Worm (Caenorhabditis elegans) whole organism, late embryonic: ENCODE results near the gene nspf-3.

Experiments
- F13H6.1 ChIP-seq: sonication (generic microtip); optimal IDR thresholded peaks from 2 replicates; lab custom pipeline; 2016; ENCODE audit warnings: missing genetic modification characterization, missing compliant biosample characterization
- K09A11.1 ChIP-seq: sonication (generic microtip); optimal IDR thresholded peaks from 2 replicates; lab custom pipeline; 2017; ENCODE audit warnings: antibody characterized with exemption, mild to moderate bottlenecking, missing genetic modification characterization, missing compliant biosample characterization; ENCODE audit not compliant: insufficient read depth
- Y22D7AL.16 ChIP-seq: sonication (generic microtip); optimal IDR thresholded peaks from 2 replicates; lab custom pipeline; 2016; ENCODE audit warnings: missing genetic modification characterization, missing compliant biosample characterization
- ama-1 ChIP-seq: fragments of 150-350 bp; optimal IDR thresholded peaks from 2 replicates; lab custom pipeline; 2014
- ceh-18 ChIP-seq: sonication (generic microtip); optimal IDR thresholded peaks from 2 replicates; lab custom pipeline; 2016; ENCODE audit warnings: missing genetic modification characterization, missing compliant biosample characterization
- ceh-19 ChIP-seq: fragments of 200-800 bp; sonication (Bioruptor generic); optimal IDR thresholded peaks from 2 replicates; lab custom pipeline; 2018; ENCODE audit warnings: mild to moderate bottlenecking, missing genetic modification characterization, missing compliant biosample characterization
- ceh-2 ChIP-seq: sonication (generic microtip); optimal IDR thresholded peaks from 2 replicates; lab custom pipeline; 2016; ENCODE audit warnings: missing genotype, missing genetic modification characterization, missing compliant biosample characterization
- ceh-22 ChIP-seq: sonication (generic microtip); optimal IDR thresholded peaks from 2 replicates; lab custom pipeline; 2017; ENCODE audit warnings: missing biosample characterization, missing genetic modification characterization
- ceh-24 ChIP-seq: sonication (generic microtip); optimal IDR thresholded peaks from 2 replicates; lab custom pipeline; 2016; ENCODE audit warnings: mild to moderate bottlenecking, missing genetic modification characterization, missing compliant biosample characterization
- ceh-48 ChIP-seq: sonication (generic microtip); optimal IDR thresholded peaks from 2 replicates; lab custom pipeline; 2016; ENCODE audit warnings: missing genetic modification characterization, inconsistent platforms, missing compliant biosample characterization
- ceh-9 ChIP-seq: sonication (generic microtip); optimal IDR thresholded peaks from 2 replicates; lab custom pipeline; 2016; ENCODE audit warnings: mild to moderate bottlenecking, missing genetic modification characterization, inconsistent platforms, missing compliant biosample characterization
- che-1 ChIP-seq: sonication (generic microtip); optimal IDR thresholded peaks from 2 replicates; lab custom pipeline; 2016; ENCODE audit warnings: mild to moderate bottlenecking, missing genetic modification characterization, missing compliant biosample characterization
- dmd-4 ChIP-seq: sonication (generic microtip); optimal IDR thresholded peaks from 2 replicates; lab custom pipeline; 2016; ENCODE audit warnings: borderline replicate concordance, missing genetic modification characterization, missing compliant biosample characterization
- elt-4 ChIP-seq: sonication (generic microtip); optimal IDR thresholded peaks from 2 replicates; lab custom pipeline; 2016; ENCODE audit warnings: missing genetic modification characterization, missing compliant biosample characterization
- eyg-1 ChIP-seq: sonication (generic microtip); optimal IDR thresholded peaks from 2 replicates; lab custom pipeline; 2016; ENCODE audit warnings: missing genotype, missing genetic modification characterization, missing compliant biosample characterization
- fax-1 ChIP-seq: sonication (generic microtip); optimal IDR thresholded peaks from 2 replicates; lab custom pipeline; 2016; ENCODE audit warnings: missing genotype, missing genetic modification characterization, missing compliant biosample characterization
- fkh-6 ChIP-seq: sonication (generic microtip); optimal IDR thresholded peaks from 2 replicates; lab custom pipeline; 2016; ENCODE audit warnings: missing genetic modification characterization, missing compliant biosample characterization
- hlh-13 ChIP-seq: fragments of 200-800 bp; sonication (Bioruptor generic); optimal IDR thresholded peaks from 2 replicates; lab custom pipeline; 2018; ENCODE audit warnings: mild to moderate bottlenecking, missing genetic modification characterization, missing compliant biosample characterization
- hlh-15 ChIP-seq: sonication (generic microtip); optimal IDR thresholded peaks from 2 replicates; lab custom pipeline; 2016; ENCODE audit warnings: missing genetic modification characterization, missing compliant biosample characterization
- hlh-6 ChIP-seq: sonication (generic microtip); optimal IDR thresholded peaks from 2 replicates; lab custom pipeline; 2016; ENCODE audit warnings: missing genotype, missing genetic modification characterization, missing compliant biosample characterization
- hlh-8 ChIP-seq: sonication (generic microtip); optimal IDR thresholded peaks from 2 replicates; lab custom pipeline; 2016; ENCODE audit warnings: missing genotype, missing genetic modification characterization, missing compliant biosample characterization
- lim-6 ChIP-seq: sonication (generic microtip); optimal IDR thresholded peaks from 2 replicates; lab custom pipeline; 2016; ENCODE audit warnings: missing genetic modification characterization, missing compliant biosample characterization
- lin-11 ChIP-seq: fragments of 200-800 bp; sonication (Bioruptor generic); optimal IDR thresholded peaks from 2 replicates; lab custom pipeline; 2018; ENCODE audit warnings: mild to moderate bottlenecking, missing genetic modification characterization, missing compliant biosample characterization
- madf-2 ChIP-seq: sonication (generic microtip); optimal IDR thresholded peaks from 2 replicates; lab custom pipeline; 2017; ENCODE audit warnings: missing genetic modification characterization, missing compliant biosample characterization
- mec-3 ChIP-seq: sonication (generic microtip); optimal IDR thresholded peaks from 2 replicates; lab custom pipeline; 2016; ENCODE audit warnings: borderline replicate concordance, missing genetic modification characterization, missing compliant biosample characterization
- nhr-11 ChIP-seq: fragments of 150-350 bp; optimal IDR thresholded peaks from 2 replicates; lab custom pipeline; 2014; ENCODE audit warnings: missing biosample characterization, missing genetic modification characterization
- nhr-232 ChIP-seq: sonication (generic microtip); optimal IDR thresholded peaks from 2 replicates; lab custom pipeline; 2016; ENCODE audit warnings: missing genetic modification characterization, missing compliant biosample characterization
- odd-2 ChIP-seq: sonication (generic microtip); optimal IDR thresholded peaks from 2 replicates; lab custom pipeline; 2017; ENCODE audit warnings: antibody characterized with exemption, mild to moderate bottlenecking, missing genetic modification characterization, missing compliant biosample characterization
- pha-2 ChIP-seq: sonication (generic microtip); optimal IDR thresholded peaks from 2 replicates; lab custom pipeline; 2017; ENCODE audit warnings: mild to moderate bottlenecking, missing genetic modification characterization, missing compliant biosample characterization
- pha-4 ChIP-seq: fragments of 150-350 bp; optimal IDR thresholded peaks from 2 replicates; lab custom pipeline; 2018; ENCODE audit warnings: missing biosample characterization, missing genetic modification reagents, missing genetic modification characterization
- pqm-1 ChIP-seq: sonication (generic microtip); optimal IDR thresholded peaks from 2 replicates; lab custom pipeline; 2016; ENCODE audit warnings: missing genetic modification characterization, missing compliant biosample characterization
- pros-1 ChIP-seq: fragments of 150-350 bp; optimal IDR thresholded peaks from 2 replicates; lab custom pipeline; 2014; ENCODE audit warnings: missing biosample characterization, missing genetic modification reagents, missing genetic modification characterization
- tbx-7 ChIP-seq: sonication (generic microtip); optimal IDR thresholded peaks from 2 replicates; lab custom pipeline; 2016; ENCODE audit warnings: missing genotype, missing genetic modification characterization, missing compliant biosample characterization
- ttx-3 ChIP-seq: sonication (generic microtip); optimal IDR thresholded peaks from 2 replicates; lab custom pipeline; 2016; ENCODE audit warnings: missing genetic modification reagents, missing genetic modification characterization, missing compliant biosample characterization
- unc-3 ChIP-seq, 2 experiments: fragments of 200-800 bp in 1 of 2; sonication (Bioruptor generic) in 1 of 2; sonication (generic microtip) in 1 of 2; conservative IDR thresholded peaks in 1 of 2; optimal IDR thresholded peaks in 1 of 2; 2 replicates each; pipeline versions ENCODE4 v1.3.6 to Lab custom; 2016 to 2022; ENCODE audit warnings: missing compliant biosample characterization in 2 of 2, missing genetic modification characterization in 2 of 2, missing genetic modification reagents in 1 of 2
- unc-42 ChIP-seq: sonication (generic microtip); optimal IDR thresholded peaks from 2 replicates; lab custom pipeline; 2016; ENCODE audit warnings: missing genotype, missing genetic modification characterization, missing compliant biosample characterization
- zip-5 ChIP-seq: sonication (generic microtip); optimal IDR thresholded peaks from 2 replicates; lab custom pipeline; 2016; ENCODE audit warnings: missing genetic modification characterization, missing compliant biosample characterization
- ztf-16 ChIP-seq: sonication (generic microtip); optimal IDR thresholded peaks from 2 replicates; lab custom pipeline; 2017; ENCODE audit warnings: missing genetic modification characterization, missing compliant biosample characterization

Gene nspf-3

ce11 chrII:2719212-2719611, 29.2 kb upstream of the nspf-3 start:
- no peak for TF ChIP-seq fax-1
- no peak for TF ChIP-seq fkh-6 (tag; lab: Kevin White, UChicago)
- no peak for TF ChIP-seq Y22D7AL.16 (tag; lab: Kevin White, UChicago)
- no peak for TF ChIP-seq unc-42 (tag; lab: Kevin White, UChicago)
- no peak for TF ChIP-seq mec-3 (tag; lab: Kevin White, UChicago)
- TF ChIP-seq ceh-22 (tag; lab: Kevin White, UChicago) = no peak
- no peak for TF ChIP-seq ceh-24 (tag; lab: Kevin White, UChicago)
- TF ChIP-seq ceh-48 (tag; lab: Kevin White, UChicago) = no peak
- no peak for TF ChIP-seq che-1
- no peak for TF ChIP-seq ama-1 (lab: Kevin White, UChicago)
- TF ChIP-seq pha-2 (tag; lab: Kevin White, UChicago) = no peak
- TF ChIP-seq ceh-19 (GFP tag; lab: Kevin White, UChicago) = no peak
- no peak for TF ChIP-seq nhr-232 (tag; lab: Kevin White, UChicago)

ce11 chrII:2717335-2717734, 27.4 kb upstream of the nspf-3 start, which contains the start of gene T05A8.3:
T05A8.3 (minus strand) TSS chrII:2717435.
- TF ChIP-seq ceh-2 (tag; lab: Kevin White, UChicago) (no peak), eyg-1 (no peak), zip-5 (tag; lab: Kevin White, UChicago) (no peak), K09A11.1 (tag; lab: Kevin White, UChicago) (no peak), hlh-8 (tag; lab: Kevin White, UChicago) (no peak), nhr-232 (tag; lab: Kevin White, UChicago) (no peak), hlh-6 (tag; lab: Kevin White, UChicago) (no peak), tbx-7 (tag; lab: Kevin White, UChicago) (no peak), F13H6.1 (tag; lab: Kevin White, UChicago) (no peak), pros-1 (tag; lab: Kevin White, UChicago) (no peak), ttx-3 (tag; lab: Kevin White, UChicago) (no peak), ztf-16 (tag; lab: Kevin White, UChicago) (no peak), mec-3 (tag; lab: Kevin White, UChicago) (no peak), madf-2 (tag; lab: Kevin White, UChicago) (no peak), pha-2 (tag; lab: Kevin White, UChicago) (no peak), pha-4 (no peak), ceh-18 (tag; lab: Kevin White, UChicago) (no peak), ama-1 (lab: Kevin White, UChicago) (no peak)

- TF ChIP-seq fkh-6 (tag; lab: Kevin White, UChicago) = no peak
- TF ChIP-seq dmd-4 = no peak
- no peak for TF ChIP-seq lim-6 (tag; lab: Kevin White, UChicago)
Observed at ce11 chrII:2710919-2711318, 20.9 kb upstream of the nspf-3 start, which contains the start of gene T05A8.2. T05A8.2 (minus strand) TSS chrII:2711019.

DNA sequence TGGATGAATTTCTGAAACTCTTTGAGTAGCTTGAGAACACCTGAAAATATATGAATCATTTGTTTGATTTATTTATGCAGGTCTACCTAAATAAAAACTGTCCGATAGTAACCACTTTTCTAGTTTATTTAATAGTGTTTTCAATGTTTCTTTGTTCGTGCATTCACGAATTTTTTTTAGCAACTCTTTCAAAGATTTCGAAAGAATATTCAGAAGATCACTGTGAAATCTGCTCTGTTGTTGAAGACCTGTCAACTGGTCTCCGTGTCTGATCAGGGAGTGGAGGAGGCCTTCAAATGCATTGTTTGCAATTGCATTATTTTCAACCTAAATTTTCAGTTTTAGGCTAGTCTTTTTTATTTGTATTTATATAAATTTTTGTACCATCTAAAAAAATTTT, 20.0 kb upstream of the nspf-3 start, which contains the start of gene T05A8.1:
Gene T05A8.1 (minus strand): TSS at position 101 of the 400 bp plus-strand sequence.
- TF ChIP-seq elt-4 (tag; lab: Kevin White, UChicago) (no peak), ceh-9 (no peak), tbx-7 (tag; lab: Kevin White, UChicago) (no peak), hlh-15 (tag; lab: Kevin White, UChicago) (no peak), lin-11 (tag; lab: Kevin White, UChicago) (no peak), pqm-1 (tag; lab: Kevin White, UChicago) (no peak), ceh-19 (GFP tag; lab: Kevin White, UChicago) (no peak), fkh-6 (tag; lab: Kevin White, UChicago) (no peak), ztf-16 (tag; lab: Kevin White, UChicago) (no peak)

DNA sequence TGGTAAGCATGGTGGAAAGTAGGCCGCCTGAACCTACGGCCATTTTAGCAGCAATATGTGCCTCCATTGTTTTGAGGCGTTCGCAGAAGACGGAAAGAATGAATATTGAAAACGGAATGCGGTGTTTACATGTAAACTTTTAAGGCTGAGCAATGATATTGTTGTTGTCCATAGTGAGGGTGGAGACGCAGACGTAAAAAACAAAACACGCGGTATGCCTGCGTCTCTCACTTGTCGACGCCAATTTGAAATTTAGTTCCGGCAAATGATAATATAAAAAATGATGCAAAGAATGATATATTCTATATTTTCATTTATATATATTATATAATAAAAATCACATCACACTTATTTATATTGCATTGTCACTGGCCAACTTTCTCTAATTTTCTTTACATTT, 17.9 kb upstream of the nspf-3 start, which contains the start of gene Y47G7B.2:
Gene Y47G7B.2 (minus strand): TSS at position 143 of the 400 bp plus-strand sequence.
- TF ChIP-seq unc-3 (GFP tag; conservative IDR thresholded peaks at IDR 0.05; lab: Robert Waterston, UW) = no peak
- TF ChIP-seq unc-3 (tag; optimal IDR thresholded peaks at IDR 0.05; lab: Kevin White, UChicago) = no peak
- no peak for TF ChIP-seq odd-2 (tag; lab: Kevin White, UChicago)
- TF ChIP-seq fax-1 = no peak
- no peak for TF ChIP-seq hlh-13 (GFP tag; lab: Kevin White, UChicago)
- no peak for TF ChIP-seq nhr-11 (tag; lab: Kevin White, UChicago)
